Worm (Caenorhabditis elegans) whole organism, early embryonic: ENCODE measurements around the gene srj-21.

Source experiments
- B0310.2 ChIP-seq: sonication (generic microtip); optimal IDR thresholded peaks from 2 replicates; lab custom pipeline; 2016; ENCODE audit warnings: mild to moderate bottlenecking, missing genetic modification characterization, missing compliant biosample characterization
- F13C5.2 ChIP-seq: sonication (generic microtip); optimal IDR thresholded peaks from 2 replicates; lab custom pipeline; 2017; ENCODE audit warnings: mild to moderate bottlenecking, missing genetic modification characterization, inconsistent platforms, missing compliant biosample characterization
- aly-1 ChIP-seq: sonication (generic microtip); optimal IDR thresholded peaks from 2 replicates; lab custom pipeline; 2016; ENCODE audit warnings: missing genetic modification characterization, missing compliant biosample characterization
- ama-1 ChIP-seq: fragments of 150-350 bp; optimal IDR thresholded peaks from 2 replicates; lab custom pipeline; 2014
- ceh-13 ChIP-seq: fragments of 200-800 bp; sonication (Bioruptor generic); optimal IDR thresholded peaks from 2 replicates; lab custom pipeline; 2018; ENCODE audit warnings: mild to moderate bottlenecking, missing genetic modification characterization, missing compliant biosample characterization
- ceh-36 ChIP-seq: sonication (generic microtip); optimal IDR thresholded peaks from 2 replicates; lab custom pipeline; 2016; ENCODE audit warnings: missing genetic modification characterization, inconsistent platforms, missing compliant biosample characterization
- ets-7 ChIP-seq: sonication (generic microtip); optimal IDR thresholded peaks from 2 replicates; lab custom pipeline; 2016; ENCODE audit warnings: missing genotype, missing genetic modification characterization, missing compliant biosample characterization
- flt-1 ChIP-seq: fragments of 200-800 bp; sonication (Bioruptor generic); IDR thresholded peaks from 2 replicates; pipeline ENCODE4 v1.3.6; 2022; ENCODE audit warnings: missing genetic modification characterization, missing compliant biosample characterization
- hmbx-1 ChIP-seq: sonication (generic microtip); optimal IDR thresholded peaks from 2 replicates; lab custom pipeline; 2016; ENCODE audit warnings: mild to moderate bottlenecking, missing genetic modification characterization, missing compliant biosample characterization
- hmg-4 ChIP-seq: fragments of 200-800 bp; sonication (Bioruptor generic); optimal IDR thresholded peaks from 2 replicates; lab custom pipeline; 2018; ENCODE audit warnings: mild to moderate bottlenecking, missing genetic modification characterization, missing compliant biosample characterization
- hnd-1 ChIP-seq: sonication (generic microtip); optimal IDR thresholded peaks from 2 replicates; lab custom pipeline; 2016; ENCODE audit warnings: missing genetic modification characterization, missing compliant biosample characterization
- pes-1 ChIP-seq: fragments of 200-800 bp; sonication (Bioruptor generic); IDR thresholded peaks from 2 replicates; pipeline ENCODE4 v1.3.6; 2022; ENCODE audit warnings: missing genetic modification reagents, missing genetic modification characterization, missing compliant biosample characterization
- scrt-1 ChIP-seq: fragments of 200-800 bp; sonication (Bioruptor generic); IDR thresholded peaks from 2 replicates; pipeline ENCODE4 v1.3.6; 2022; ENCODE audit warnings: missing genetic modification characterization, missing compliant biosample characterization
- sea-1 ChIP-seq: fragments of 200-800 bp; sonication (Bioruptor generic); conservative IDR thresholded peaks from 2 replicates; pipeline ENCODE4 v1.3.6; 2022; ENCODE audit warnings: missing genetic modification characterization, missing compliant biosample characterization
- tbx-11 ChIP-seq: fragments of 200-800 bp; sonication (Bioruptor generic); IDR thresholded peaks from 2 replicates; pipeline ENCODE4 v1.3.6; 2022; ENCODE audit warnings: missing genetic modification characterization, missing compliant biosample characterization
- tbx-37 ChIP-seq: fragments of 200-800 bp; sonication (Bioruptor generic); conservative IDR thresholded peaks from 2 replicates; pipeline ENCODE4 v1.3.6; 2022; ENCODE audit warnings: missing genetic modification reagents, missing genetic modification characterization, missing compliant biosample characterization
- tra-4 ChIP-seq: sonication (generic microtip); optimal IDR thresholded peaks from 2 replicates; lab custom pipeline; 2017; ENCODE audit warnings: missing genetic modification characterization, missing compliant biosample characterization

srj-21 gene

ce11 chrV:10724472-10724871, 20.7 kb upstream of the srj-21 start:
- TF ChIP-seq scrt-1 (GFP tag; lab: Robert Waterston, UW) (no peak), hmg-4 (GFP tag; lab: Kevin White, UChicago) (no peak), tra-4 (tag; lab: Kevin White, UChicago) (no peak), tbx-37 (GFP tag; lab: Robert Waterston, UW) (no peak), aly-1 (tag; lab: Kevin White, UChicago) (no peak), ceh-13 (no peak), F13C5.2 (tag; lab: Kevin White, UChicago) (no peak), pes-1 (no peak)

ce11 chrV:10725424-10725951, 19.6 kb upstream of the srj-21 start:
- TF ChIP-seq aly-1 (tag; lab: Kevin White, UChicago), result no peak
- no peak for TF ChIP-seq hmbx-1 (tag; lab: Kevin White, UChicago)
- TF ChIP-seq sea-1 (GFP tag; lab: Robert Waterston, UW), result no peak
- no peak for TF ChIP-seq ets-7 (tag; lab: Kevin White, UChicago)
- no peak for TF ChIP-seq tbx-37 (GFP tag; lab: Robert Waterston, UW)
- no peak for TF ChIP-seq scrt-1 (GFP tag; lab: Robert Waterston, UW)
- TF ChIP-seq hnd-1 (tag; lab: Kevin White, UChicago), result no peak
- TF ChIP-seq F13C5.2 (tag; lab: Kevin White, UChicago), result no peak
- no peak for TF ChIP-seq B0310.2
- TF ChIP-seq hmg-4 (GFP tag; lab: Kevin White, UChicago), result no peak

- TF ChIP-seq tbx-11 (GFP tag; lab: Robert Waterston, UW) (no peak), ceh-36 (tag; lab: Kevin White, UChicago) (no peak), scrt-1 (GFP tag; lab: Robert Waterston, UW) (no peak), aly-1 (tag; lab: Kevin White, UChicago) (no peak), pes-1 (no peak), ceh-13 (no peak), flt-1 (no peak), tbx-37 (GFP tag; lab: Robert Waterston, UW) (no peak), sea-1 (GFP tag; lab: Robert Waterston, UW) (no peak), hmg-4 (GFP tag; lab: Kevin White, UChicago) (no peak), ets-7 (tag; lab: Kevin White, UChicago) (no peak), B0310.2 (no peak), tra-4 (tag; lab: Kevin White, UChicago) (no peak), ama-1 (no peak), hnd-1 (tag; lab: Kevin White, UChicago) (no peak), hmbx-1 (tag; lab: Kevin White, UChicago) (no peak), F13C5.2 (tag; lab: Kevin White, UChicago) (no peak)
These were observed 18.4 kb upstream of the srj-21 start for ce11 chrV:10726691-10727090.

ce11 chrV:10727651-10728050, 17.5 kb upstream of the srj-21 start:
- TF ChIP-seq F13C5.2 (tag; lab: Kevin White, UChicago) (no peak), hmg-4 (GFP tag; lab: Kevin White, UChicago) (no peak), ceh-36 (tag; lab: Kevin White, UChicago) (no peak)

- no peak for TF ChIP-seq pes-1
- no peak for TF ChIP-seq sea-1 (GFP tag; lab: Robert Waterston, UW)
- TF ChIP-seq tbx-11 (GFP tag; lab: Robert Waterston, UW), result no peak
- TF ChIP-seq hmg-4 (GFP tag; lab: Kevin White, UChicago), result no peak
- no peak for TF ChIP-seq hmbx-1 (tag; lab: Kevin White, UChicago)
- TF ChIP-seq ceh-13, result no peak
- no peak for TF ChIP-seq ama-1
- no peak for TF ChIP-seq tbx-37 (GFP tag; lab: Robert Waterston, UW)
- no peak for TF ChIP-seq scrt-1 (GFP tag; lab: Robert Waterston, UW)
- no peak for TF ChIP-seq aly-1 (tag; lab: Kevin White, UChicago)
- TF ChIP-seq ets-7 (tag; lab: Kevin White, UChicago), result no peak
- TF ChIP-seq B0310.2, result no peak
These were observed 15.7 kb upstream of the srj-21 start for ce11 chrV:10729456-10729904.

- TF ChIP-seq hmg-4 (GFP tag; lab: Kevin White, UChicago) (no peak), tbx-11 (GFP tag; lab: Robert Waterston, UW) (no peak), tbx-37 (GFP tag; lab: Robert Waterston, UW) (no peak), B0310.2 (no peak), scrt-1 (GFP tag; lab: Robert Waterston, UW) (no peak), ceh-36 (tag; lab: Kevin White, UChicago) (no peak), tra-4 (tag; lab: Kevin White, UChicago) (no peak), flt-1 (no peak), sea-1 (GFP tag; lab: Robert Waterston, UW) (no peak), F13C5.2 (tag; lab: Kevin White, UChicago) (no peak), hnd-1 (tag; lab: Kevin White, UChicago) (no peak)
These were observed 14.2 kb upstream of the srj-21 start for ce11 chrV:10730824-10731416.

ce11 chrV:10731989-10732472, 13.1 kb upstream of the srj-21 start, which contains the start of gene T28B11.1:
Gene T28B11.1 (minus strand): TSS chrV:10732422.
- TF ChIP-seq tbx-37 (GFP tag; lab: Robert Waterston, UW), result no peak
- no peak for TF ChIP-seq tra-4 (tag; lab: Kevin White, UChicago)
- no peak for TF ChIP-seq sea-1 (GFP tag; lab: Robert Waterston, UW)
- no peak for TF ChIP-seq ama-1
- no peak for TF ChIP-seq aly-1 (tag; lab: Kevin White, UChicago)
- TF ChIP-seq hmg-4 (GFP tag; lab: Kevin White, UChicago), result no peak
- no peak for TF ChIP-seq B0310.2
- TF ChIP-seq ets-7 (tag; lab: Kevin White, UChicago), result no peak
- no peak for TF ChIP-seq scrt-1 (GFP tag; lab: Robert Waterston, UW)
- no peak for TF ChIP-seq ceh-13
- no peak for TF ChIP-seq flt-1
- no peak for TF ChIP-seq ceh-36 (tag; lab: Kevin White, UChicago)
- no peak for TF ChIP-seq hmbx-1 (tag; lab: Kevin White, UChicago)
- TF ChIP-seq tbx-11 (GFP tag; lab: Robert Waterston, UW), result no peak
- TF ChIP-seq pes-1, result no peak
- TF ChIP-seq F13C5.2 (tag; lab: Kevin White, UChicago), result no peak
- no peak for TF ChIP-seq hnd-1 (tag; lab: Kevin White, UChicago)
